Worm (Caenorhabditis elegans) whole organism, late embryonic: ENCODE results near the gene rfip-2.

Experiments
- C38D4.7 ChIP-seq: fragments of 200-800 bp; sonication (Bioruptor generic); optimal IDR thresholded peaks from 2 replicates; lab custom pipeline; 2018; ENCODE audit warnings: mild to moderate bottlenecking, missing genetic modification characterization, moderate library complexity, missing compliant biosample characterization
- T23F11.4 ChIP-seq: fragments of 200-800 bp; sonication (Bioruptor generic); optimal IDR thresholded peaks from 2 replicates; lab custom pipeline; 2018; ENCODE audit warnings: mild to moderate bottlenecking, missing genetic modification characterization, missing compliant biosample characterization
- Y22D7AL.16 ChIP-seq: sonication (generic microtip); optimal IDR thresholded peaks from 2 replicates; lab custom pipeline; 2016; ENCODE audit warnings: missing genetic modification characterization, missing compliant biosample characterization
- ahr-1 ChIP-seq: sonication (generic microtip); optimal IDR thresholded peaks from 2 replicates; lab custom pipeline; 2016; ENCODE audit warnings: missing genetic modification characterization, missing compliant biosample characterization
- ceh-18 ChIP-seq: sonication (generic microtip); optimal IDR thresholded peaks from 2 replicates; lab custom pipeline; 2016; ENCODE audit warnings: missing genetic modification characterization, missing compliant biosample characterization
- ceh-19 ChIP-seq: fragments of 200-800 bp; sonication (Bioruptor generic); optimal IDR thresholded peaks from 2 replicates; lab custom pipeline; 2018; ENCODE audit warnings: mild to moderate bottlenecking, missing genetic modification characterization, missing compliant biosample characterization
- ceh-2 ChIP-seq: sonication (generic microtip); optimal IDR thresholded peaks from 2 replicates; lab custom pipeline; 2016; ENCODE audit warnings: missing genotype, missing genetic modification characterization, missing compliant biosample characterization
- ceh-22 ChIP-seq: sonication (generic microtip); optimal IDR thresholded peaks from 2 replicates; lab custom pipeline; 2017; ENCODE audit warnings: missing biosample characterization, missing genetic modification characterization
- ceh-24 ChIP-seq: sonication (generic microtip); optimal IDR thresholded peaks from 2 replicates; lab custom pipeline; 2016; ENCODE audit warnings: mild to moderate bottlenecking, missing genetic modification characterization, missing compliant biosample characterization
- ceh-31 ChIP-seq: sonication (generic microtip); optimal IDR thresholded peaks from 2 replicates; lab custom pipeline; 2016; ENCODE audit warnings: missing genetic modification characterization, missing compliant biosample characterization
- ceh-45 ChIP-seq: fragments of 200-800 bp; sonication (Bioruptor generic); IDR thresholded peaks from 2 replicates; pipeline ENCODE4 v1.3.6; 2022; ENCODE audit warnings: missing genetic modification reagents, missing genetic modification characterization, missing compliant biosample characterization
- ceh-48 ChIP-seq: sonication (generic microtip); optimal IDR thresholded peaks from 2 replicates; lab custom pipeline; 2016; ENCODE audit warnings: missing genetic modification characterization, inconsistent platforms, missing compliant biosample characterization
- ceh-9 ChIP-seq: sonication (generic microtip); optimal IDR thresholded peaks from 2 replicates; lab custom pipeline; 2016; ENCODE audit warnings: mild to moderate bottlenecking, missing genetic modification characterization, inconsistent platforms, missing compliant biosample characterization
- elt-2 ChIP-seq: sonication (generic microtip); optimal IDR thresholded peaks from 2 replicates; lab custom pipeline; 2016; ENCODE audit warnings: missing genetic modification reagents, missing genetic modification characterization, missing compliant biosample characterization
- elt-4 ChIP-seq: sonication (generic microtip); optimal IDR thresholded peaks from 2 replicates; lab custom pipeline; 2016; ENCODE audit warnings: missing genetic modification characterization, missing compliant biosample characterization
- ets-4 ChIP-seq: sonication (generic microtip); optimal IDR thresholded peaks from 2 replicates; lab custom pipeline; 2016; ENCODE audit warnings: missing genetic modification characterization, missing compliant biosample characterization
- fkh-6 ChIP-seq: sonication (generic microtip); optimal IDR thresholded peaks from 2 replicates; lab custom pipeline; 2016; ENCODE audit warnings: missing genetic modification characterization, missing compliant biosample characterization
- gmeb-2 ChIP-seq: sonication (generic microtip); optimal IDR thresholded peaks from 2 replicates; lab custom pipeline; 2016; ENCODE audit warnings: missing genetic modification characterization, inconsistent platforms, missing compliant biosample characterization
- hlh-30 ChIP-seq: sonication (generic microtip); optimal IDR thresholded peaks from 2 replicates; lab custom pipeline; 2017; ENCODE audit warnings: antibody characterized with exemption, missing genetic modification characterization, missing compliant biosample characterization; ENCODE audit not compliant: insufficient read depth
- lin-11 ChIP-seq: fragments of 200-800 bp; sonication (Bioruptor generic); optimal IDR thresholded peaks from 2 replicates; lab custom pipeline; 2018; ENCODE audit warnings: mild to moderate bottlenecking, missing genetic modification characterization, missing compliant biosample characterization
- madf-2 ChIP-seq: sonication (generic microtip); optimal IDR thresholded peaks from 2 replicates; lab custom pipeline; 2017; ENCODE audit warnings: missing genetic modification characterization, missing compliant biosample characterization
- mec-3 ChIP-seq: sonication (generic microtip); optimal IDR thresholded peaks from 2 replicates; lab custom pipeline; 2016; ENCODE audit warnings: borderline replicate concordance, missing genetic modification characterization, missing compliant biosample characterization
- nfya-1 ChIP-seq: sonication (generic microtip); optimal IDR thresholded peaks from 2 replicates; lab custom pipeline; 2017; ENCODE audit warnings: missing genetic modification characterization, mild to moderate bottlenecking, missing compliant biosample characterization, antibody characterized with exemption, moderate library complexity
- nhr-232 ChIP-seq: sonication (generic microtip); optimal IDR thresholded peaks from 2 replicates; lab custom pipeline; 2016; ENCODE audit warnings: missing genetic modification characterization, missing compliant biosample characterization
- odd-2 ChIP-seq: sonication (generic microtip); optimal IDR thresholded peaks from 2 replicates; lab custom pipeline; 2017; ENCODE audit warnings: antibody characterized with exemption, mild to moderate bottlenecking, missing genetic modification characterization, missing compliant biosample characterization
- pag-3 ChIP-seq: sonication (generic microtip); optimal IDR thresholded peaks from 2 replicates; lab custom pipeline; 2016; ENCODE audit warnings: missing compliant biosample characterization, missing genetic modification characterization, borderline replicate concordance
- pat-9 ChIP-seq: fragments of 200-800 bp; sonication (Bioruptor generic); optimal IDR thresholded peaks from 2 replicates; lab custom pipeline; 2018; ENCODE audit warnings: mild to moderate bottlenecking, missing genetic modification characterization, moderate library complexity, missing compliant biosample characterization
- pha-2 ChIP-seq: sonication (generic microtip); optimal IDR thresholded peaks from 2 replicates; lab custom pipeline; 2017; ENCODE audit warnings: mild to moderate bottlenecking, missing genetic modification characterization, missing compliant biosample characterization
- pha-4 ChIP-seq: fragments of 150-350 bp; optimal IDR thresholded peaks from 2 replicates; lab custom pipeline; 2018; ENCODE audit warnings: missing biosample characterization, missing genetic modification reagents, missing genetic modification characterization
- pros-1 ChIP-seq: fragments of 150-350 bp; optimal IDR thresholded peaks from 2 replicates; lab custom pipeline; 2014; ENCODE audit warnings: missing biosample characterization, missing genetic modification reagents, missing genetic modification characterization
- ref-2 ChIP-seq: sonication (generic microtip); optimal IDR thresholded peaks from 2 replicates; lab custom pipeline; 2016; ENCODE audit warnings: missing genetic modification characterization, missing compliant biosample characterization
- tbx-2 ChIP-seq: sonication (generic microtip); optimal IDR thresholded peaks from 2 replicates; lab custom pipeline; 2016; ENCODE audit warnings: missing genetic modification characterization, missing compliant biosample characterization
- tbx-7 ChIP-seq: sonication (generic microtip); optimal IDR thresholded peaks from 2 replicates; lab custom pipeline; 2016; ENCODE audit warnings: missing genotype, missing genetic modification characterization, missing compliant biosample characterization
- ttx-3 ChIP-seq: sonication (generic microtip); optimal IDR thresholded peaks from 2 replicates; lab custom pipeline; 2016; ENCODE audit warnings: missing genetic modification reagents, missing genetic modification characterization, missing compliant biosample characterization
- unc-3 ChIP-seq, 2 experiments: fragments of 200-800 bp in 1 of 2; sonication (Bioruptor generic) in 1 of 2; sonication (generic microtip) in 1 of 2; conservative IDR thresholded peaks in 1 of 2; optimal IDR thresholded peaks in 1 of 2; 2 replicates each; pipeline versions ENCODE4 v1.3.6 to Lab custom; 2016 to 2022; ENCODE audit warnings: missing compliant biosample characterization in 2 of 2, missing genetic modification characterization in 2 of 2, missing genetic modification reagents in 1 of 2
- unc-42 ChIP-seq: sonication (generic microtip); optimal IDR thresholded peaks from 2 replicates; lab custom pipeline; 2016; ENCODE audit warnings: missing genotype, missing genetic modification characterization, missing compliant biosample characterization
- unc-55 ChIP-seq: sonication (generic microtip); optimal IDR thresholded peaks from 2 replicates; lab custom pipeline; 2017; ENCODE audit warnings: missing biosample characterization, missing genetic modification reagents, missing genetic modification characterization
- unc-86 ChIP-seq: sonication (generic microtip); optimal IDR thresholded peaks from 2 replicates; lab custom pipeline; 2016; ENCODE audit warnings: missing genetic modification characterization, missing compliant biosample characterization

rfip-2 gene

DNA sequence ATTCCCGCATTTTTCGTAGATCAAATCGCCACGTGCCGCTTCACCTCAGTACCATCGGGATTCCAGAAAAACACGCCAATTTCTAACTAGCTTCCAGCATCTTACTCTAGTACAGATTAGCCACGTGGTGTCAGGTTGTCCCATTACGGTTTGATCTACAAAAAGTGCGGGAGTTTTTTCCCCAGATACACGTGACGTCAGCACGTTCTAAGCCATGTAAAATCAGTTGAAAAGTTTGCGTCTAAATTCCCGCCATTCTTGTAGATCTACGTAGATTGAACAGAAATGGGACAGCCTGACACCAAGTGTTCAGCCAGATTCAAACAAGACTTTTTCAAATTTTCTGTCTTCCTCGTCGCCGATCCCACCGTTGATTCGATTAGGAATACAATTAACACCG, 45.0 kb upstream of the rfip-2 start, which contains the start of gene T02H6.9:
Gene T02H6.9, plus strand, starts transcription at position 301 of the 400 bp plus-strand sequence.
- TF ChIP-seq ceh-18 (tag; lab: Kevin White, UChicago) (no peak), T23F11.4 (GFP tag; lab: Kevin White, UChicago) (no peak), madf-2 (tag; lab: Kevin White, UChicago) (no peak), Y22D7AL.16 (tag; lab: Kevin White, UChicago) (no peak), tbx-2 (tag; lab: Kevin White, UChicago) (no peak), tbx-7 (tag; lab: Kevin White, UChicago) (no peak), gmeb-2 (tag; lab: Kevin White, UChicago) (no peak), ceh-48 (tag; lab: Kevin White, UChicago) (no peak), C38D4.7 (GFP tag; lab: Kevin White, UChicago) (no peak), ceh-9 (tag; lab: Kevin White, UChicago) (no peak), elt-2 (tag; lab: Kevin White, UChicago) (no peak), pag-3 (tag; lab: Kevin White, UChicago) (no peak), odd-2 (tag; lab: Kevin White, UChicago) (no peak), ceh-19 (GFP tag; lab: Kevin White, UChicago) (no peak), ceh-31 (tag; lab: Kevin White, UChicago) (no peak), elt-4 (tag; lab: Kevin White, UChicago) (no peak), ceh-24 (tag; lab: Kevin White, UChicago) (no peak), unc-3 (GFP tag; conservative IDR thresholded peaks at IDR 0.05; lab: Robert Waterston, UW) (no peak), unc-3 (tag; optimal IDR thresholded peaks at IDR 0.05; lab: Kevin White, UChicago) (no peak), unc-42 (tag; lab: Kevin White, UChicago) (no peak), ttx-3 (tag; lab: Kevin White, UChicago) (no peak)

DNA sequence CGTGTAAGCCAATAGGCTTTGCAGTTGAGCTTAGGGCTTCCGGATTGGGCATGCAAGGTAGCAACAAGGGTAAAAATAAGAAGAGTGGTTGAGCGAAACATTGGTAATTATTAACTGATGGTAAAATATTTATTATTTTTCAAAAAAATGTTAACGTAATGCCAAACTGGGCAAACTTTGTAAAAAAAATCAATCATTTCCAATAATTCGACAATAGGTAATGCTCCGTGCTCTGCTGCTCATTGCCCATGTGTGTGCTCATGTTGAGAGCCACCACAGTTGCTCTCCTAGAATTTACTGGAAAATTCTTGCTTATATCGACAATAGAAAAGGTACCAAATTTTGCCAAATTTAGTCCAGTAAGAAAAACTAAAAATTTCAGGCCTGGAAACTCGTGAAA, 43.0 kb upstream of the rfip-2 start, which contains the start of the genes T02H6.10 and T02H6.8:
Gene T02H6.10, minus strand, starts transcription at position 101 of the 400 bp plus-strand sequence.
Gene T02H6.8, plus strand, starts transcription at position 221 of the 400 bp plus-strand sequence.
- TF ChIP-seq hlh-30 (tag; lab: Kevin White, UChicago): no peak
- no peak for TF ChIP-seq C38D4.7 (GFP tag; lab: Kevin White, UChicago)
- TF ChIP-seq nfya-1 (tag; lab: Kevin White, UChicago): no peak
- no peak for TF ChIP-seq pat-9 (tag; lab: Kevin White, UChicago)
- TF ChIP-seq pha-4 (tag; lab: Kevin White, UChicago): no peak
- TF ChIP-seq ceh-22: no peak
- no peak for TF ChIP-seq ahr-1
- TF ChIP-seq pha-2 (tag; lab: Kevin White, UChicago): no peak

DNA sequence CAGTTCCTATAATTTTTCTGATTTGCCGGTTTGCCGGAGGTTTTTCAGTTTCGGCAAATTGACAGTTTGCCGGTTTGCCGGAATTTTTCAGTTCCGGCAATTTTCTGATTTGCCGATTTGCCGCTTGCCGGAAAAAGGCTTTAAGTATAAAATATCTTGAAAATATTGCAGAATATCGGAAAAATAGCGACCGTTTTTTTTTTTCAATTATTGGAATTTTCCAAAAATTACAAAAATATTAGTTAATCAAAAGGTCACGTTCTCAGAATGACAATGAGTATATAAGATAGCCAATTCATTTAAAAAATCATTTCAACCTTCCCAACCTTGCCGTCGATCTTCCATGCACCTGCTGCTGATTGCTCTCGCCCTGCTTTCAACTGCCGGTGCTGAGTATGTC, 41.3 kb upstream of the rfip-2 start, which contains the start of gene T02H6.7:
Gene T02H6.7, plus strand, starts transcription at position 301 of the 400 bp plus-strand sequence.
- TF ChIP-seq ets-4 (no peak), ceh-45 (no peak), ttx-3 (tag; lab: Kevin White, UChicago) (no peak), unc-86 (no peak), tbx-7 (tag; lab: Kevin White, UChicago) (no peak), ceh-22 (no peak), ceh-2 (tag; lab: Kevin White, UChicago) (no peak), unc-55 (GFP tag; lab: Kevin White, UChicago) (no peak), nhr-232 (no peak), ceh-19 (GFP tag; lab: Kevin White, UChicago) (no peak), fkh-6 (tag; lab: Kevin White, UChicago) (no peak), ceh-48 (tag; lab: Kevin White, UChicago) (no peak), pros-1 (tag; lab: Kevin White, UChicago) (no peak), pha-4 (tag; lab: Kevin White, UChicago) (no peak)
- TF ChIP-seq, all 69 proteins: peak for 0

DNA sequence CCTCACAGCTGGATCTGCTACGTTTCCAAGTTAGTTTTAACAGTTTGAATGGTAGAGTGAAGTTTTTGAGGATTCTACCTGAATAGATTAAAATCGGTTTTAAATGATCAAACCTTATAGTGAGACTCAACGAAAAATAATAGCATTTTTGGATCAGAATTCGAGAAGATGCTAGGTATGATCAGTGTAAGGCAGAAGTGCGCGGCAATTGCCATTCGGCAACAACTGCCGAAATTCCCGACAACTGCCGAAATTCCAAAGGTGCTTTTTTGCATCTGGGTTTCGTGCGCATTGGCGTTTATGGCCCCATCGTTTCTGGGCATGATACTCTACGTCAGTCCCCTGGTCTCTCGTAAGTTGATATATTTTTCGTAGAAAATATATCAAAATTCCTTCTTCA, 40.1 kb upstream of the rfip-2 start, which contains the start of gene T02H6.6:
Gene T02H6.6, plus strand, starts transcription at position 301 of the 400 bp plus-strand sequence.
- TF ChIP-seq ceh-18 (tag; lab: Kevin White, UChicago) (no peak), mec-3 (tag; lab: Kevin White, UChicago) (no peak), ref-2 (tag; lab: Kevin White, UChicago) (no peak), unc-55 (GFP tag; lab: Kevin White, UChicago) (no peak), ets-4 (no peak), lin-11 (tag; lab: Kevin White, UChicago) (no peak)
- TF ChIP-seq, all 69 proteins: peak for 0
